Fruit fly (Drosophila melanogaster): ENCODE measurements around the gene sinu.

- TF ChIP-seq ey (GFP tag; optimal IDR thresholded peaks at IDR 0.05) (no peak), psq (GFP tag; optimal IDR thresholded peaks at IDR 0.05) (peak; percentile 11), dl (GFP tag; optimal IDR thresholded peaks at IDR 0.05; ENCODE audit: insufficient read depth in 1 of 2, partially characterized antibody in 2 of 2) (no peak)
Measured at dm6 chr3L:5603860-5604415, 42.5 kb upstream of the sinu start, which contains the start of gene TM9SF3.

Measured in whole organism, wandering third instar larva.